Worm (Caenorhabditis elegans): ENCODE measurements around the gene C31B8.7.

DNA sequence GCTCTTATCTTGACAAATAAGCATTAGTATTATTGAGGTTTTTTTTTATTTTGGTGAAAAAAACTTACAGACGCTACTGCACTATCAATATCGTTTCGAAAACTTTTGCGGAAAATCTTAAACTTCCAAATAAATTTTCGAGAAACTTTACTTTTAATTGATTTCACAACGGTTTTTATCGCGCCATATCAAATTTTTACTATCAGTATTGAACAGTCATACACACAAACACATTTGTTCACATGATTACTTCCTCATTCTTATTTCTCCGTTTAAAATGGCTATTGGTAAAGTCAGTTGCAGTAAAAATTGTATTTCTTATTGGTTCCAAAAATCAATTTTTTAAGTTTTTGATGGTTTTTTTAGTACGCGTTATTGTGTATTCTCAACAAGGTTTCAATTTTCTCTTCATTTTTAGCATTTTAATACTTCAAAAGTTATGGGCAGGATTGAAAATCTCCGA, 6.9 kb downstream of the C31B8.7 start, which contains the start of gene pals-32:
- TF ChIP-seq ztf-23 (GFP tag; IDR thresholded peaks at IDR 0.05) (no peak), ztf-29 (GFP tag; IDR thresholded peaks at IDR 0.05) (no peak), flt-1 (GFP tag; IDR thresholded peaks at IDR 0.05) (no peak), T22C8.4 (GFP tag; IDR thresholded peaks at IDR 0.05) (no peak), tab-1 (GFP tag; IDR thresholded peaks at IDR 0.05) (no peak)

Data from whole organism, midembryonic.